Fruit fly (Drosophila melanogaster): ENCODE results near the gene CG10654.
A peak's percentile ranks its signal among the peaks of the same experiment; 100 is the strongest.

Gene CG10654

DNA sequence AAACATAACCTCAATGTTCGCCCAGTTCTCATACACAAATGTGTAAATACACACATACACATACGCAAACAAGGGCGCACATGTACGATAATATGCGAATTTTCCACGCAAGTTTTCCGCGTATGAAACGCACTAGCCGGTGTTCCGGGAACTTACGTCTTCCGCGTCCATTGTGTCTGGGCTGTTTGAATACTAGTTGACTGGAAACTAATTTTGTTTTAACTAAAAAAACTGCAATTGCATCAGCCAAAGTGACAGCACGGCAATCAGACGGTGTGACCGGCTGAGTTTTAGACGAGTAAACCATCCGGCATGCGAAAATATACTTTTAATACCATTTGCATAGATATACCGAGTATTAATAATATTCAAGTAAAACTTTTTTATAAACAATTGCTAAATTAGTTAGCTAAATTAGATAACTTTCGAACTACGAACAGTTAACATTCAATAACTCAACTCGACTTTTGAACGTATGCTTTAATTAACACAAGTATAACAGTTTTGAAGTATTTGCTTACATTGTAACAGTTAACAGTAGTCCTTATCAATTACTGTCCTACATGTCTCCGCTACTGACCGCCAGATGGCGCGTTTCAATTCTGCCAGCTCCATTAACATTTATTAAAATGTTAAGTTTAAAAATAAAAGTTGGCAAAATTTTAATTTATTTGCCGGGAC, 18.9 kb upstream of the CG10654 start, which contains the start of gene eIF2beta:
Gene eIF2beta (minus strand): TSS at position 299 of the 681 bp plus-strand sequence.
- TF ChIP-seq Eip74EF (GFP tag; optimal IDR thresholded peaks at IDR 0.05) = no peak
- peak; percentile 72 for TF ChIP-seq ci (GFP tag; IDR thresholded peaks at IDR 0.05)
- no peak for TF ChIP-seq Opbp (GFP tag; IDR thresholded peaks at IDR 0.05; ENCODE audit: partially characterized antibody)
- peak; percentile 7 for TF ChIP-seq fd102C (GFP tag; optimal IDR thresholded peaks at IDR 0.05)
- TF ChIP-seq CG18764 (GFP tag; optimal IDR thresholded peaks at IDR 0.05) = peak; percentile 15
- TF ChIP-seq CG6254 (GFP tag; optimal IDR thresholded peaks at IDR 0.05) = peak; percentile 80
- TF ChIP-seq CG7745 (tag; optimal IDR thresholded peaks at IDR 0.05) = no peak
- TF ChIP-seq trh (GFP tag; optimal IDR thresholded peaks at IDR 0.05) = no peak
- peak; percentile 41 for TF ChIP-seq D19A (tag; optimal IDR thresholded peaks at IDR 0.05)
- TF ChIP-seq stc (GFP tag; IDR thresholded peaks at IDR 0.05) = peak; percentile 20; the same call in 1 of the 2 replicates
- TF ChIP-seq Trl (optimal IDR thresholded peaks at IDR 0.05) = no peak
- peak; percentile 18 for TF ChIP-seq Trl (GFP tag; optimal IDR thresholded peaks at IDR 0.05)
- no peak for TF ChIP-seq br (optimal IDR thresholded peaks at IDR 0.05)
- no peak for TF ChIP-seq Sry-δ (GFP tag; optimal IDR thresholded peaks at IDR 0.05)
- TF ChIP-seq CG10274 (GFP tag; optimal IDR thresholded peaks at IDR 0.05) = no peak
- peak; percentile 39; the same call in 1 of the 3 replicates for TF ChIP-seq CG17361 (GFP tag; IDR thresholded peaks at IDR 0.05)
- no peak for TF ChIP-seq Gsc (GFP tag; IDR thresholded peaks at IDR 0.05)
- TF ChIP-seq YL-1 (GFP tag; optimal IDR thresholded peaks at IDR 0.05) = peak; percentile 97
- no peak for TF ChIP-seq Atf6 (GFP tag; IDR thresholded peaks at IDR 0.05)
- peak in 1 of 2 experiments; percentile 18 for TF ChIP-seq dpn (GFP tag; optimal IDR thresholded peaks at IDR 0.05)
- peak; percentile 57 for TF ChIP-seq HLHmδ (GFP tag; optimal IDR thresholded peaks at IDR 0.05)
- TF ChIP-seq CG9797 (GFP tag; optimal IDR thresholded peaks at IDR 0.05) = peak; percentile 91
- TF ChIP-seq Antp (GFP tag; optimal IDR thresholded peaks at IDR 0.05) = no peak
- TF ChIP-seq sim (GFP tag; IDR thresholded peaks at IDR 0.05) = 0 out of 2 replicates have a peak, but pooled peaks have one; percentile 8
- TF ChIP-seq abd-A (tag; optimal IDR thresholded peaks at IDR 0.05) = no peak
- TF ChIP-seq zfh1 (GFP tag; IDR thresholded peaks at IDR 0.05) = no peak
- TF ChIP-seq CG10959 (GFP tag; IDR thresholded peaks at IDR 0.05) = no peak
- TF ChIP-seq B-H2 (GFP tag; optimal IDR thresholded peaks at IDR 0.05) = no peak
- no peak for TF ChIP-seq ftz-f1 (GFP tag; optimal IDR thresholded peaks at IDR 0.05)
- TF ChIP-seq HmgD (GFP tag; optimal IDR thresholded peaks at IDR 0.05) = no peak
- no peak for TF ChIP-seq Elba2 (GFP tag; optimal IDR thresholded peaks at IDR 0.05)
- 0 out of 2 replicates have a peak, but pooled peaks have one; percentile 23 for TF ChIP-seq hbn (GFP tag; IDR thresholded peaks at IDR 0.05; ENCODE audit: partially characterized antibody)
- no peak for TF ChIP-seq Hmx (GFP tag; optimal IDR thresholded peaks at IDR 0.05)
- TF ChIP-seq CG2678 (tag; optimal IDR thresholded peaks at IDR 0.05) = peak; percentile 27
- TF ChIP-seq ken (GFP tag; IDR thresholded peaks at IDR 0.05) = no peak
- no peak for TF ChIP-seq emc (GFP tag; optimal IDR thresholded peaks at IDR 0.05)
- TF ChIP-seq bsh (GFP tag; optimal IDR thresholded peaks at IDR 0.05) = peak in 1 of 2 experiments; percentile 20
- no peak for TF ChIP-seq CG12744 (GFP tag; optimal IDR thresholded peaks at IDR 0.05)
- peak; percentile 75 for TF ChIP-seq pzg (GFP tag; optimal IDR thresholded peaks at IDR 0.05)
- peak; percentile 64 for TF ChIP-seq CG4617 (GFP tag; optimal IDR thresholded peaks at IDR 0.05; ENCODE audit: borderline replicate concordance)
- no peak for TF ChIP-seq ash1 (GFP tag; optimal IDR thresholded peaks at IDR 0.05)
- TF ChIP-seq chinmo (GFP tag; IDR thresholded peaks at IDR 0.05; ENCODE audit: partially characterized antibody) = peak; percentile 78; the same call in 3 of the 4 replicates
- TF ChIP-seq tx (GFP tag; optimal IDR thresholded peaks at IDR 0.05) = no peak
- no peak for TF ChIP-seq CG12769 (tag; optimal IDR thresholded peaks at IDR 0.05)
- TF ChIP-seq CG2120 (GFP tag; optimal IDR thresholded peaks at IDR 0.05) = peak; percentile 3
- no peak for TF ChIP-seq CG16779 (GFP tag; IDR thresholded peaks at IDR 0.05)
- peak; percentile 55 for TF ChIP-seq CG9727 (GFP tag; optimal IDR thresholded peaks at IDR 0.05)
- no peak for TF ChIP-seq yki (optimal IDR thresholded peaks at IDR 0.05)
- TF ChIP-seq Jarid2 (GFP tag; optimal IDR thresholded peaks at IDR 0.05) = peak; percentile 8
- TF ChIP-seq CG15011 (GFP tag; optimal IDR thresholded peaks at IDR 0.05) = no peak
